Worm (Caenorhabditis elegans): ENCODE results near the gene R144.12.

DNA sequence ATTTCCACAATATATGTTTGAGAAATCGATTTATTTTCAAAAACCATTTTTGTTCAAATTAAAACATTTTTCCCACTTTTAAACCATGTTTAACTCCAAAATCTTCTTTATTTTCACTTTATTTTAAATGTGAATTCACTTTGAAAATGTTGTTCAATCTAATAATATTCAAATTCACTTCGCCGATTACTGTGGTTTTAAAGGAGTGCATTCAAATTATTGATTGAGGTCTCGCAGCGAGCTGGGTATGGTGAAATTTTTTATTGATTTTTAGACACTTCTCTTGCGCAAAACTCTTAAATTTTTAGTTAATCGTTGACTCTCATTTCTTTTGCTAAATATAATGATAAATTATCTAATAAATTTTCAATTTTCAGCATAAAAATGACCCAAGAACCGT lies 41.0 kb upstream of the R144.12 start, which contains the start of gene C45G9.5:
- TF ChIP-seq lin-15B (tag; optimal IDR thresholded peaks at IDR 0.05) (no peak), nhr-76 (tag; optimal IDR thresholded peaks at IDR 0.05) (no peak), nhr-237 (tag; optimal IDR thresholded peaks at IDR 0.05) (no peak), lin-39 (tag; optimal IDR thresholded peaks at IDR 0.05) (no peak), unc-62 (GFP tag; optimal IDR thresholded peaks at IDR 0.05) (no peak), fkh-10 (GFP tag; optimal IDR thresholded peaks at IDR 0.05) (no peak), ama-1 (optimal IDR thresholded peaks at IDR 0.05) (no peak), eor-1 (tag; optimal IDR thresholded peaks at IDR 0.05) (no peak), snpc-4 (tag; optimal IDR thresholded peaks at IDR 0.05) (no peak)

Measured in whole organism, L3 larva.